Worm (Caenorhabditis elegans): ENCODE measurements around the gene F44G4.7.

DNA sequence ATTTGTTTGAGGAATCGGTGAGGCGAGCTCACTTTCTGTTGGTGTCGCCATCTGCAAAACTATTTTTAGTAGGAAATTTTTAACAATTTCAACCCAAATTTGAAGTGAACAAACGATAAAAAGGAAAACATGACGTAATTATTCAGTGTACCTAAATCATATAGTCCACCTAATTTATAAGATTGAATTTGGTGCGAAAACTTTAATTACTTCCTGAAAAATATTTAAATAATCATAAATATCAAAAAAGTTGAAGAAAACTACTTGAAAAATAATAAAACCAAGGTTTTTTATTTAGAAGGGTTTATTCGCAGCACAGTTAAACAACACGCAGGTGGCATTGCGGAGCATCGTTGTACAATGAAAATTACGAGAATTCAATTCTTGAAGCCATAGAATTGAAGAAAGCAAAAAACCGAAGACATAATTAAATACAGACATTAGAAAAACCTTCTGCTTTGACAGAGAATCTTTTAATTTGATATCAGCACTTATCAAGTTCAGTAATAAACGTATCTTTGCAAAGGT lies 31.4 kb downstream of the F44G4.7 start, which contains the start of gene tomm-40:
- TF ChIP-seq alr-1 (tag; optimal IDR thresholded peaks at IDR 0.05; ENCODE audit: borderline replicate concordance) (no peak), ama-1 (optimal IDR thresholded peaks at IDR 0.05) (no peak), fkh-10 (GFP tag; optimal IDR thresholded peaks at IDR 0.05) (no peak), fkh-8 (tag; optimal IDR thresholded peaks at IDR 0.05) (no peak), mep-1 (tag; optimal IDR thresholded peaks at IDR 0.05) (peak; percentile 40), lin-14 (GFP tag; optimal IDR thresholded peaks at IDR 0.05) (no peak), nhr-12 (tag; optimal IDR thresholded peaks at IDR 0.05) (no peak)

Data from whole organism, L1 larva.